Worm (Caenorhabditis elegans) whole organism, L3 larva: ENCODE measurements around the gene K10G9.2.

Source experiments
- ceh-28 ChIP-seq: fragments of 150-350 bp; optimal IDR thresholded peaks from 2 replicates; lab custom pipeline; 2014; ENCODE audit warnings: missing biosample characterization, missing genetic modification reagents, missing genetic modification characterization
- daf-12 ChIP-seq: fragments of 150-350 bp; optimal IDR thresholded peaks from 2 replicates; lab custom pipeline; 2014; ENCODE audit warnings: missing biosample characterization, missing genetic modification reagents, missing genetic modification characterization
- egl-5 ChIP-seq: fragments of 150-350 bp; optimal IDR thresholded peaks from 2 replicates; lab custom pipeline; 2017; ENCODE audit warnings: missing biosample characterization, missing genetic modification reagents, missing genetic modification characterization, inconsistent platforms
- elt-2 ChIP-seq: sonication (generic microtip); optimal IDR thresholded peaks from 2 replicates; lab custom pipeline; 2016; ENCODE audit warnings: missing genetic modification reagents, mild to moderate bottlenecking, missing genetic modification characterization, missing compliant biosample characterization
- elt-3 ChIP-seq, 3 experiments: fragments of 150-350 bp in 1 of 3; sonication (generic microtip) in 2 of 3; optimal IDR thresholded peaks; 2 replicates in 2 of 3; 4 replicates in 1 of 3; lab custom pipeline; 2014 to 2017; ENCODE audit warnings: missing biosample characterization in 3 of 3, missing genetic modification characterization in 3 of 3
- eor-1 ChIP-seq, 2 experiments: fragments of 150-350 bp; optimal IDR thresholded peaks; 2 replicates each; lab custom pipeline; 2014 to 2018; ENCODE audit warnings: missing biosample characterization in 2 of 2, missing genetic modification characterization in 2 of 2
- fkh-10 ChIP-seq: sonication (generic microtip); optimal IDR thresholded peaks from 2 replicates; lab custom pipeline; 2017; ENCODE audit warnings: missing biosample characterization, missing genetic modification reagents, missing genetic modification characterization
- fkh-2 ChIP-seq: fragments of 150-350 bp; optimal IDR thresholded peaks from 2 replicates; lab custom pipeline; 2014; ENCODE audit warnings: missing biosample characterization, missing genetic modification reagents, missing genetic modification characterization
- hmg-11 ChIP-seq: sonication (generic microtip); optimal IDR thresholded peaks from 2 replicates; lab custom pipeline; 2016; ENCODE audit warnings: missing genetic modification characterization, missing compliant biosample characterization
- jun-1 ChIP-seq: fragments of 150-350 bp; optimal IDR thresholded peaks from 2 replicates; lab custom pipeline; 2014; ENCODE audit warnings: missing biosample characterization, missing genetic modification reagents, missing genetic modification characterization
- lin-15B ChIP-seq: fragments of 150-350 bp; optimal IDR thresholded peaks from 2 replicates; lab custom pipeline; 2014; ENCODE audit warnings: missing biosample characterization, missing genetic modification characterization
- lin-39 ChIP-seq: fragments of 150-350 bp; optimal IDR thresholded peaks from 2 replicates; lab custom pipeline; 2018; ENCODE audit warnings: missing biosample characterization, missing genetic modification reagents, missing genetic modification characterization
- nfya-1 ChIP-seq: sonication (generic microtip); optimal IDR thresholded peaks from 2 replicates; lab custom pipeline; 2017; ENCODE audit warnings: missing genetic modification characterization, mild to moderate bottlenecking, missing compliant biosample characterization, antibody characterized with exemption, moderate library complexity; ENCODE audit not compliant: insufficient read depth
- nhr-11 ChIP-seq: fragments of 150-350 bp; optimal IDR thresholded peaks from 2 replicates; lab custom pipeline; 2014; ENCODE audit warnings: missing biosample characterization, missing genetic modification characterization
- nhr-23 ChIP-seq: fragments of 150-350 bp; optimal IDR thresholded peaks from 2 replicates; lab custom pipeline; 2014; ENCODE audit warnings: missing biosample characterization, missing genetic modification reagents, missing genetic modification characterization
- nhr-25 ChIP-seq: sonication (generic microtip); optimal IDR thresholded peaks from 2 replicates; lab custom pipeline; 2017; ENCODE audit warnings: missing biosample characterization, missing genetic modification characterization
- nhr-28 ChIP-seq: fragments of 150-350 bp; optimal IDR thresholded peaks from 2 replicates; lab custom pipeline; 2014; ENCODE audit warnings: missing biosample characterization, missing genetic modification characterization
- nhr-43 ChIP-seq: sonication (generic microtip); optimal IDR thresholded peaks from 2 replicates; lab custom pipeline; 2016; ENCODE audit warnings: mild to moderate bottlenecking, missing genetic modification characterization, missing compliant biosample characterization; ENCODE audit not compliant: poor library complexity, severe bottlenecking
- nhr-76 ChIP-seq: fragments of 150-350 bp; sonication (generic microtip); optimal IDR thresholded peaks from 5 replicates; lab custom pipeline; 2014; ENCODE audit warnings: missing biosample characterization, missing genetic modification characterization
- pha-4 ChIP-seq: fragments of 150-350 bp; optimal IDR thresholded peaks from 2 replicates; lab custom pipeline; 2014; ENCODE audit warnings: missing biosample characterization, missing genetic modification reagents, missing genetic modification characterization
- skn-1 ChIP-seq: fragments of 150-350 bp; optimal IDR thresholded peaks from 2 replicates; lab custom pipeline; 2014; ENCODE audit warnings: missing biosample characterization, missing genetic modification characterization
- snpc-4 ChIP-seq: fragments of 150-350 bp; optimal IDR thresholded peaks from 2 replicates; lab custom pipeline; 2014; ENCODE audit warnings: missing biosample characterization, missing genetic modification characterization
- unc-39 ChIP-seq: sonication (generic microtip); optimal IDR thresholded peaks from 4 replicates; lab custom pipeline; 2017; ENCODE audit warnings: missing biosample characterization, missing genetic modification characterization
- unc-62 ChIP-seq: fragments of 150-350 bp; sonication (generic microtip); optimal IDR thresholded peaks from 4 replicates; lab custom pipeline; 2014; ENCODE audit warnings: missing biosample characterization, missing genetic modification reagents, missing genetic modification characterization
- ztf-4 ChIP-seq: fragments of 150-350 bp; optimal IDR thresholded peaks from 2 replicates; lab custom pipeline; 2014; ENCODE audit warnings: missing biosample characterization, missing genetic modification characterization

The K10G9.2 gene

ce11 chrIII:10314234-10314633 lies 28.5 kb downstream of the K10G9.2 start:
- TF ChIP-seq snpc-4 (tag; lab: Kevin White, UChicago) (no peak), pha-4 (tag; lab: Kevin White, UChicago) (peak; percentile 16), nhr-23 (no peak), elt-2 (tag; lab: Kevin White, UChicago) (peak; percentile 70), eor-1 (tag; optimal IDR thresholded peaks at IDR 0.05; lab: Kevin White, UChicago) (no peak)

ce11 chrIII:10316653-10317052 lies 30.9 kb downstream of the K10G9.2 start:
- peak; percentile 68 for TF ChIP-seq nhr-23

- TF ChIP-seq egl-5 (tag; lab: Kevin White, UChicago), result no peak
- TF ChIP-seq unc-62, result no peak
- no peak for TF ChIP-seq lin-15B (tag; lab: Kevin White, UChicago)
- TF ChIP-seq, all 47 proteins: peak for 0
These were observed 32.4 kb downstream of the K10G9.2 start, which contains the start of the genes unc-50 and ostf-4 for ce11 chrIII:10318062-10318609. TSS of gene unc-50 (minus strand) at chrIII:10318162. TSS of gene ostf-4 (minus strand) at chrIII:10318559.

ce11 chrIII:10318755-10319154 lies 33.0 kb downstream of the K10G9.2 start, which contains the start of gene unc-69:
TSS of gene unc-69 (plus strand) at chrIII:10318939.
- TF ChIP-seq nhr-25 (tag; lab: Kevin White, UChicago), result peak; percentile 12
- peak; percentile 56 for TF ChIP-seq nhr-23
- TF ChIP-seq snpc-4 (tag; lab: Kevin White, UChicago), result peak; percentile 28
- TF ChIP-seq lin-39, result peak; percentile 79
- no peak for TF ChIP-seq nhr-43 (tag; lab: Kevin White, UChicago)
- peak; percentile 7 for TF ChIP-seq elt-2 (tag; lab: Kevin White, UChicago)
- peak; percentile 80 for TF ChIP-seq pha-4 (tag; lab: Kevin White, UChicago)
- peak; percentile 37 for TF ChIP-seq egl-5 (tag; lab: Kevin White, UChicago)
- TF ChIP-seq nfya-1 (tag; lab: Kevin White, UChicago), result peak; percentile 86
- TF ChIP-seq lin-15B (tag; lab: Kevin White, UChicago), result peak; percentile 86
- TF ChIP-seq elt-3 (tag; optimal IDR thresholded peaks at IDR 0.05; lab: Kevin White, UChicago), result no peak
- peak; percentile 88 for TF ChIP-seq ceh-28
- no peak for TF ChIP-seq unc-39 (tag; lab: Kevin White, UChicago)
- no peak for TF ChIP-seq fkh-10 (GFP tag; lab: Kevin White, UChicago)
- TF ChIP-seq hmg-11, result peak; percentile 88

ce11 chrIII:10320788-10321187 lies 35.1 kb downstream of the K10G9.2 start, which contains the start of gene sas-7:
TSS of gene sas-7 (plus strand) at chrIII:10321019.
- TF ChIP-seq nhr-76 (tag; lab: Kevin White, UChicago), result no peak
- TF ChIP-seq fkh-2 (tag; lab: Kevin White, UChicago), result no peak
- TF ChIP-seq elt-3 (tag; optimal IDR thresholded peaks at IDR 0.05; lab: Kevin White, UChicago), result no peak
- TF ChIP-seq daf-12 (tag; lab: Kevin White, UChicago), result no peak
- TF ChIP-seq nfya-1 (tag; lab: Kevin White, UChicago), result no peak
- TF ChIP-seq ceh-28, result no peak
- TF ChIP-seq lin-39, result no peak
- TF ChIP-seq nhr-11 (tag; lab: Kevin White, UChicago), result no peak
- no peak for TF ChIP-seq unc-62
- TF ChIP-seq skn-1 (tag; lab: Kevin White, UChicago), result no peak

- no peak for TF ChIP-seq nhr-28 (tag; lab: Kevin White, UChicago)
- no peak for TF ChIP-seq lin-15B (tag; lab: Kevin White, UChicago)
- no peak for TF ChIP-seq fkh-10 (GFP tag; lab: Kevin White, UChicago)
- TF ChIP-seq pha-4 (tag; lab: Kevin White, UChicago), result no peak
- no peak for TF ChIP-seq ztf-4
- TF ChIP-seq jun-1 (tag; lab: Kevin White, UChicago), result no peak
These were observed 40.6 kb downstream of the K10G9.2 start for ce11 chrIII:10326327-10326726.
